Worm (Caenorhabditis elegans) whole organism, L3 larva: ENCODE results near the gene F53C11.5.

ENCODE experiments used
- R02D3.7 ChIP-seq: fragments of 150-350 bp; optimal IDR thresholded peaks from 2 replicates; lab custom pipeline; 2014; ENCODE audit warnings: missing biosample characterization, missing genetic modification characterization
- ZK546.5 ChIP-seq: sonication (generic microtip); optimal IDR thresholded peaks from 2 replicates; lab custom pipeline; 2017; ENCODE audit warnings: missing biosample characterization, missing genetic modification characterization
- aly-2 ChIP-seq: fragments of 150-350 bp; optimal IDR thresholded peaks from 2 replicates; lab custom pipeline; 2014; ENCODE audit warnings: missing biosample characterization, missing genetic modification characterization
- ama-1 ChIP-seq: fragments of 150-350 bp; optimal IDR thresholded peaks from 2 replicates; lab custom pipeline; 2018
- ceh-16 ChIP-seq: sonication (generic microtip); optimal IDR thresholded peaks from 2 replicates; lab custom pipeline; 2017; ENCODE audit warnings: missing biosample characterization, missing genetic modification characterization
- ceh-28 ChIP-seq: fragments of 150-350 bp; optimal IDR thresholded peaks from 2 replicates; lab custom pipeline; 2014; ENCODE audit warnings: missing biosample characterization, missing genetic modification reagents, missing genetic modification characterization
- ceh-82 ChIP-seq: fragments of 150-350 bp; optimal IDR thresholded peaks from 2 replicates; lab custom pipeline; 2014; ENCODE audit warnings: missing biosample characterization, missing genetic modification characterization
- ceh-9 ChIP-seq: sonication (generic microtip); optimal IDR thresholded peaks from 2 replicates; lab custom pipeline; 2018; ENCODE audit warnings: missing biosample characterization, missing genetic modification characterization
- daf-12 ChIP-seq: fragments of 150-350 bp; optimal IDR thresholded peaks from 2 replicates; lab custom pipeline; 2014; ENCODE audit warnings: missing biosample characterization, missing genetic modification reagents, missing genetic modification characterization
- egl-27 ChIP-seq: sonication (generic microtip); optimal IDR thresholded peaks from 4 replicates; lab custom pipeline; 2017; ENCODE audit warnings: missing biosample characterization, missing genetic modification reagents, missing genetic modification characterization
- elt-2 ChIP-seq: sonication (generic microtip); optimal IDR thresholded peaks from 2 replicates; lab custom pipeline; 2016; ENCODE audit warnings: missing genetic modification reagents, mild to moderate bottlenecking, missing genetic modification characterization, missing compliant biosample characterization
- elt-3 ChIP-seq, 3 experiments: fragments of 150-350 bp in 1 of 3; sonication (generic microtip) in 2 of 3; optimal IDR thresholded peaks; 2 replicates in 2 of 3; 4 replicates in 1 of 3; lab custom pipeline; 2014 to 2017; ENCODE audit warnings: missing biosample characterization in 3 of 3, missing genetic modification characterization in 3 of 3
- eor-1 ChIP-seq, 2 experiments: fragments of 150-350 bp; optimal IDR thresholded peaks; 2 replicates each; lab custom pipeline; 2014 to 2018; ENCODE audit warnings: missing biosample characterization in 2 of 2, missing genetic modification characterization in 2 of 2
- fkh-10 ChIP-seq: sonication (generic microtip); optimal IDR thresholded peaks from 2 replicates; lab custom pipeline; 2017; ENCODE audit warnings: missing biosample characterization, missing genetic modification reagents, missing genetic modification characterization
- fkh-2 ChIP-seq: fragments of 150-350 bp; optimal IDR thresholded peaks from 2 replicates; lab custom pipeline; 2014; ENCODE audit warnings: missing biosample characterization, missing genetic modification reagents, missing genetic modification characterization
- fos-1 ChIP-seq: fragments of 150-350 bp; optimal IDR thresholded peaks from 2 replicates; lab custom pipeline; 2014; ENCODE audit warnings: missing biosample characterization, missing genetic modification characterization
- hmg-11 ChIP-seq: sonication (generic microtip); optimal IDR thresholded peaks from 2 replicates; lab custom pipeline; 2016; ENCODE audit warnings: missing genetic modification characterization, missing compliant biosample characterization
- jun-1 ChIP-seq: fragments of 150-350 bp; optimal IDR thresholded peaks from 2 replicates; lab custom pipeline; 2014; ENCODE audit warnings: missing biosample characterization, missing genetic modification reagents, missing genetic modification characterization
- lin-15B ChIP-seq: fragments of 150-350 bp; optimal IDR thresholded peaks from 2 replicates; lab custom pipeline; 2014; ENCODE audit warnings: missing biosample characterization, missing genetic modification characterization
- lsy-12 ChIP-seq: sonication (generic microtip); optimal IDR thresholded peaks from 2 replicates; lab custom pipeline; 2016; ENCODE audit warnings: mild to moderate bottlenecking, missing genetic modification characterization, missing compliant biosample characterization
- mdl-1 ChIP-seq: fragments of 150-350 bp; optimal IDR thresholded peaks from 2 replicates; lab custom pipeline; 2014; ENCODE audit warnings: missing biosample characterization, missing genetic modification characterization
- mml-1 ChIP-seq: fragments of 150-350 bp; sonication (generic microtip); optimal IDR thresholded peaks from 3 replicates; lab custom pipeline; 2014; ENCODE audit warnings: missing biosample characterization, missing genetic modification characterization
- nfya-1 ChIP-seq: sonication (generic microtip); optimal IDR thresholded peaks from 2 replicates; lab custom pipeline; 2017; ENCODE audit warnings: missing genetic modification characterization, mild to moderate bottlenecking, missing compliant biosample characterization, antibody characterized with exemption, moderate library complexity; ENCODE audit not compliant: insufficient read depth
- nhr-11 ChIP-seq: fragments of 150-350 bp; optimal IDR thresholded peaks from 2 replicates; lab custom pipeline; 2014; ENCODE audit warnings: missing biosample characterization, missing genetic modification characterization
- nhr-12 ChIP-seq: fragments of 150-350 bp; optimal IDR thresholded peaks from 2 replicates; lab custom pipeline; 2014; ENCODE audit warnings: missing biosample characterization, missing genetic modification characterization
- nhr-23 ChIP-seq: fragments of 150-350 bp; optimal IDR thresholded peaks from 2 replicates; lab custom pipeline; 2014; ENCODE audit warnings: missing biosample characterization, missing genetic modification reagents, missing genetic modification characterization
- nhr-25 ChIP-seq: sonication (generic microtip); optimal IDR thresholded peaks from 2 replicates; lab custom pipeline; 2017; ENCODE audit warnings: missing biosample characterization, missing genetic modification characterization
- nhr-28 ChIP-seq: fragments of 150-350 bp; optimal IDR thresholded peaks from 2 replicates; lab custom pipeline; 2014; ENCODE audit warnings: missing biosample characterization, missing genetic modification characterization
- nhr-43 ChIP-seq: sonication (generic microtip); optimal IDR thresholded peaks from 2 replicates; lab custom pipeline; 2016; ENCODE audit warnings: mild to moderate bottlenecking, missing genetic modification characterization, missing compliant biosample characterization; ENCODE audit not compliant: poor library complexity, severe bottlenecking
- nhr-67 ChIP-seq: fragments of 150-350 bp; optimal IDR thresholded peaks from 2 replicates; lab custom pipeline; 2014; ENCODE audit warnings: missing biosample characterization, missing genetic modification characterization
- nhr-76 ChIP-seq: fragments of 150-350 bp; sonication (generic microtip); optimal IDR thresholded peaks from 5 replicates; lab custom pipeline; 2014; ENCODE audit warnings: missing biosample characterization, missing genetic modification characterization
- nhr-77 ChIP-seq: fragments of 150-350 bp; optimal IDR thresholded peaks from 2 replicates; lab custom pipeline; 2014; ENCODE audit warnings: missing biosample characterization, missing genetic modification characterization
- pha-4 ChIP-seq: fragments of 150-350 bp; optimal IDR thresholded peaks from 2 replicates; lab custom pipeline; 2014; ENCODE audit warnings: missing biosample characterization, missing genetic modification reagents, missing genetic modification characterization
- pqm-1 ChIP-seq: fragments of 150-350 bp; optimal IDR thresholded peaks from 2 replicates; lab custom pipeline; 2017; ENCODE audit warnings: missing biosample characterization, missing genetic modification characterization, inconsistent platforms
- sea-2 ChIP-seq: fragments of 150-350 bp; sonication (generic microtip); optimal IDR thresholded peaks from 4 replicates; lab custom pipeline; 2014; ENCODE audit warnings: missing biosample characterization, missing genetic modification reagents, missing genetic modification characterization
- skn-1 ChIP-seq: fragments of 150-350 bp; optimal IDR thresholded peaks from 2 replicates; lab custom pipeline; 2014; ENCODE audit warnings: missing biosample characterization, missing genetic modification characterization
- snpc-4 ChIP-seq: fragments of 150-350 bp; optimal IDR thresholded peaks from 2 replicates; lab custom pipeline; 2014; ENCODE audit warnings: missing biosample characterization, missing genetic modification characterization
- tbx-2 ChIP-seq: sonication (generic microtip); optimal IDR thresholded peaks from 2 replicates; lab custom pipeline; 2016; ENCODE audit warnings: mild to moderate bottlenecking, missing genetic modification characterization, missing compliant biosample characterization
- unc-39 ChIP-seq: sonication (generic microtip); optimal IDR thresholded peaks from 4 replicates; lab custom pipeline; 2017; ENCODE audit warnings: missing biosample characterization, missing genetic modification characterization
- zag-1 ChIP-seq: fragments of 150-350 bp; optimal IDR thresholded peaks from 2 replicates; lab custom pipeline; 2014; ENCODE audit warnings: missing biosample characterization, missing genetic modification characterization
- ztf-11 ChIP-seq: fragments of 150-350 bp; optimal IDR thresholded peaks from 2 replicates; lab custom pipeline; 2014; ENCODE audit warnings: missing biosample characterization, missing genetic modification characterization
- ztf-4 ChIP-seq: fragments of 150-350 bp; optimal IDR thresholded peaks from 2 replicates; lab custom pipeline; 2014; ENCODE audit warnings: missing biosample characterization, missing genetic modification characterization

Gene F53C11.5

DNA sequence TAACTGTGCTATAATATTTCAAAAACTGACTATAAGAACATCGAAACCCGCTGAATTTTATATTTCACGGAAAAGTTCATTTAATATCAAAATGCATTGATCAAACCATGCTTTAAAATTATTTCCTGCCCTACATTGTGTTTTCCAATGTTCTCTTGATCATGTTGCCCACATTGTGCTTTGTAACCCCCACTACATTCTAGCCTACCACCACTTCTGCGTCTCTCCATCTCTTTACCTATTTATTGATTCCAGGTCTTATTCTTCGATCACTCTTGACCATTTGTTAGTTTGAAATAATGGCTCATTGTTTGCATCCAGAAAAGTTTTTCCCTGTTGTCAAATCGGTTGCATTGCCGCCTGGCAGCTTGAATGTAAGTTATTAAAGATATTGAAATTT lies 5.2 kb upstream of the F53C11.5 start, which contains the start of gene decr-1.1 (continued):
- TF ChIP-seq ztf-4 = no peak
- no peak for TF ChIP-seq ZK546.5
- no peak for TF ChIP-seq mml-1 (tag; lab: Kevin White, UChicago)
- no peak for TF ChIP-seq nhr-23 (tag; lab: Kevin White, UChicago)
- no peak for TF ChIP-seq fkh-2
- TF ChIP-seq nhr-11 (tag; lab: Kevin White, UChicago) = no peak
- TF ChIP-seq ztf-11 (tag; lab: Kevin White, UChicago) = no peak
- TF ChIP-seq lsy-12 (tag; lab: Kevin White, UChicago) = no peak
- TF ChIP-seq aly-2 (tag; lab: Kevin White, UChicago) = no peak
- peak; percentile 28 for TF ChIP-seq ceh-28 (tag; lab: Kevin White, UChicago)
- no peak for TF ChIP-seq lin-15B (tag; lab: Kevin White, UChicago)
- no peak for TF ChIP-seq sea-2
- no peak for TF ChIP-seq hmg-11
- TF ChIP-seq daf-12 (tag; lab: Kevin White, UChicago) = no peak
- TF ChIP-seq eor-1 (tag; optimal IDR thresholded peaks at IDR 0.05; lab: Kevin White, UChicago) = no peak
- TF ChIP-seq elt-3 (tag; optimal IDR thresholded peaks at IDR 0.05; lab: Kevin White, UChicago) = no peak
- TF ChIP-seq fkh-10 (GFP tag; lab: Kevin White, UChicago) = no peak
- no peak for TF ChIP-seq ceh-82 (tag; lab: Kevin White, UChicago)

DNA sequence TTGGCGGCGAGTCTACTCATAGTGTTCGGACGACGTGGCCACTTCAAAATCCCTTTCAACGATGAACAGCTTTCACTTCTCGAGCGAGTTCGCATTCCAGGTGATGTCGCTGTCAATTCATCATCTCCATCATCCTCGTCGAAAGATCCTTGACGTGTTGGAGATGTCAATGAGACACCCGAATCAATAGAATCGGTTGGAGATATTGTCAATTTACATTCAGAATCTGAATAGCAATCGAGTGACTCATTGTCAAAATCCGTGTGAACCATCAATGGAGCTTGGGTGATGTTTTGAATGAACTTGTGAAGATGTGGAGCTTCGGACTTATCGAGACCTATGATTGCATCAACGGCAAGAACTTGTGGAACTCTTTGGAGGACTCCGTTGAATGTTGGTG lies 1.6 kb upstream of the F53C11.5 start:
- no peak for TF ChIP-seq skn-1 (tag; lab: Kevin White, UChicago)
- TF ChIP-seq ama-1 (lab: Kevin White, UChicago) = no peak
- no peak for TF ChIP-seq ceh-16
- no peak for TF ChIP-seq R02D3.7 (tag; lab: Kevin White, UChicago)
- TF ChIP-seq nhr-11 (tag; lab: Kevin White, UChicago) = no peak
- TF ChIP-seq nhr-12 (tag; lab: Kevin White, UChicago) = no peak
- TF ChIP-seq nhr-67 (tag; lab: Kevin White, UChicago) = no peak
- TF ChIP-seq daf-12 (tag; lab: Kevin White, UChicago) = no peak
- TF ChIP-seq tbx-2 (tag; lab: Kevin White, UChicago) = no peak
- no peak for TF ChIP-seq nhr-43 (tag; lab: Kevin White, UChicago)
- TF ChIP-seq nhr-77 (tag; lab: Kevin White, UChicago) = no peak
- TF ChIP-seq unc-39 = no peak
- TF ChIP-seq lin-15B (tag; lab: Kevin White, UChicago) = no peak
- TF ChIP-seq ZK546.5 = no peak
- TF ChIP-seq nhr-28 (tag; lab: Kevin White, UChicago) = no peak
- TF ChIP-seq nhr-25 (tag; lab: Kevin White, UChicago) = no peak
- TF ChIP-seq elt-2 (tag; lab: Kevin White, UChicago) = no peak
- no peak for TF ChIP-seq eor-1 (tag; optimal IDR thresholded peaks at IDR 0.05; lab: Kevin White, UChicago)
- no peak for TF ChIP-seq sea-2
- no peak for TF ChIP-seq fos-1
- TF ChIP-seq, all 47 proteins: peak for 0

DNA sequence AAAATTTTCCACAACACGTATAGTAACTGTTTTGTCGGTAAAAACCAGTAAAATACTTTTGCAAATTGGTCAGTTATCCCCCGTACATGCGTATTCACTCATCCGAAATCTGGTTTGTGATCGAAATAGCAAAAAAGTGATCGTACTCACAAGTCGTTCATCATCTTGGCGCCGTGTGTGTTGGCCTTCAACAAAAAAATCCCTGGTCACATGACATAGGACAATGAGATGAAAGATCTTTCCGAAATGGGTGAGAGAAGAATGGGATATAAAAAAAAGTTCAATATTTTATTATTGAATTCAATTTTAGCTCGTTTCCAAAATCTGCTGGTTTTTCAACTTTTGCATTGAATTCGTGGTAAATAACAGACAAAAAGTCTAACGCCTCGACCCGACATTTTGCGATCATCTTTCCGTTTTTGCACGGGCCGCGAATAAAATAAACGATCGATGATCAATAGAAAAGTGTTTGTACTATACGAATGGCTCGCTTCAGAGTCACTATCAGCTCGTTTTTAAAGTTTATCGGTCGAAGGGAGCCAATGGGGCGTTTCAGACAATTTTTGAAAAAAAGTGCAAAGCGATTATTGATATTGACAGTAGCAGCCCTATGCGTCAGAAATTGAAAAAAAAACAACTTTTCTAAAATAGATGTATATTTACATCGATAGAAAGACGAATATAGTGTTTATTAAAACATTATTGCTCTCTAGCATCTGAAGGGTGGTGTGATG lies 766 bp downstream of the F53C11.5 start:
- no peak for TF ChIP-seq sea-2
- no peak for TF ChIP-seq daf-12 (tag; lab: Kevin White, UChicago)
- no peak for TF ChIP-seq jun-1 (tag; lab: Kevin White, UChicago)
- no peak for TF ChIP-seq nhr-12 (tag; lab: Kevin White, UChicago)
- TF ChIP-seq nhr-43 (tag; lab: Kevin White, UChicago) = peak; percentile 66
- TF ChIP-seq ZK546.5 = no peak
- TF ChIP-seq pha-4 (tag; lab: Kevin White, UChicago) = peak; percentile 48
- TF ChIP-seq eor-1 (tag; optimal IDR thresholded peaks at IDR 0.05; lab: Kevin White, UChicago) = no peak
- no peak for TF ChIP-seq ztf-4
- TF ChIP-seq aly-2 (tag; lab: Kevin White, UChicago) = no peak
- TF ChIP-seq nfya-1 (tag; lab: Kevin White, UChicago) = peak; percentile 7
- peak; percentile 69 for TF ChIP-seq nhr-25 (tag; lab: Kevin White, UChicago)
- no peak for TF ChIP-seq mdl-1
- TF ChIP-seq hmg-11 = no peak
- peak; percentile 42 for TF ChIP-seq nhr-23 (tag; lab: Kevin White, UChicago)
- peak; percentile 56 for TF ChIP-seq pqm-1 (tag; lab: Kevin White, UChicago)
- no peak for TF ChIP-seq ztf-11 (tag; lab: Kevin White, UChicago)
- TF ChIP-seq lsy-12 (tag; lab: Kevin White, UChicago) = no peak
- no peak for TF ChIP-seq ama-1 (lab: Kevin White, UChicago)
- TF ChIP-seq ceh-9 = no peak
- TF ChIP-seq fkh-2 = no peak
- no peak for TF ChIP-seq fos-1
- TF ChIP-seq egl-27 = no peak
- TF ChIP-seq zag-1 (tag; lab: Kevin White, UChicago) = no peak
- no peak for TF ChIP-seq snpc-4 (tag; lab: Kevin White, UChicago)
- TF ChIP-seq lin-15B (tag; lab: Kevin White, UChicago) = no peak
- TF ChIP-seq skn-1 (tag; lab: Kevin White, UChicago) = no peak
- TF ChIP-seq elt-2 (tag; lab: Kevin White, UChicago) = peak; percentile 62
- no peak for TF ChIP-seq nhr-76 (tag; lab: Kevin White, UChicago)
- no peak for TF ChIP-seq R02D3.7 (tag; lab: Kevin White, UChicago)
- TF ChIP-seq ceh-16 = no peak
- TF ChIP-seq, all 47 proteins: peak for 7
